Fruit fly (Drosophila melanogaster) whole organism, adult: ENCODE results near the gene Fum4.

Experiments used
- CG11617 ChIP-seq: fragments of 200-800 bp; sonication (Bioruptor generic); optimal IDR thresholded peaks from 2 replicates; lab custom pipeline; 2017; ENCODE audit warnings: mild to moderate bottlenecking, missing biosample characterization, missing genetic modification reagents, missing genetic modification characterization
- CG12768 ChIP-seq: fragments of 200-800 bp; sonication (Bioruptor generic); optimal IDR thresholded peaks from 2 replicates; lab custom pipeline; 2017; ENCODE audit warnings: missing biosample characterization, missing genetic modification characterization, mild to moderate bottlenecking, moderate library complexity, missing genetic modification reagents
- CG14711 ChIP-seq: fragments of 200-800 bp; sonication (Bioruptor generic); optimal IDR thresholded peaks from 2 replicates; lab custom pipeline; 2018; ENCODE audit warnings: missing biosample characterization, mild to moderate bottlenecking, missing genetic modification characterization, moderate library complexity
- CG1620 ChIP-seq: fragments of 200-800 bp; sonication (Bioruptor generic); optimal IDR thresholded peaks from 2 replicates; lab custom pipeline; 2016; ENCODE audit warnings: missing biosample characterization, missing genetic modification characterization
- CG33017 ChIP-seq: fragments of 200-800 bp; sonication (Bioruptor generic); optimal IDR thresholded peaks from 2 replicates; lab custom pipeline; 2018; ENCODE audit warnings: missing biosample characterization, mild to moderate bottlenecking, missing genetic modification characterization, moderate library complexity
- CG5204 ChIP-seq: fragments of 200-800 bp; sonication (Bioruptor generic); optimal IDR thresholded peaks from 2 replicates; lab custom pipeline; 2016; ENCODE audit warnings: missing biosample characterization, missing genetic modification characterization
- CG7045 ChIP-seq: fragments of 200-800 bp; sonication (Bioruptor generic); optimal IDR thresholded peaks from 2 replicates; lab custom pipeline; 2017; ENCODE audit warnings: missing biosample characterization, mild to moderate bottlenecking, missing genetic modification characterization
- CG7101 ChIP-seq: fragments of 200-800 bp; sonication (Bioruptor generic); optimal IDR thresholded peaks from 2 replicates; lab custom pipeline; 2018; ENCODE audit warnings: missing biosample characterization, mild to moderate bottlenecking, missing genetic modification characterization, moderate library complexity
- Clk ChIP-seq: fragments of 200-800 bp; sonication (Bioruptor generic); optimal IDR thresholded peaks from 2 replicates; lab custom pipeline; 2017; ENCODE audit warnings: missing biosample characterization, missing genetic modification characterization
- Crg-1 ChIP-seq: fragments of 200-800 bp; sonication (Bioruptor generic); optimal IDR thresholded peaks from 2 replicates; lab custom pipeline; 2016; ENCODE audit warnings: missing biosample characterization, missing genetic modification characterization
- Hr96 ChIP-seq: fragments of 200-800 bp; sonication (Bioruptor generic); optimal IDR thresholded peaks from 2 replicates; lab custom pipeline; 2016; ENCODE audit warnings: missing biosample characterization, missing genetic modification characterization
- Mnt ChIP-seq: fragments of 200-800 bp; sonication (Bioruptor generic); optimal IDR thresholded peaks from 2 replicates; lab custom pipeline; 2016; ENCODE audit warnings: missing biosample characterization, mild to moderate bottlenecking, missing genetic modification characterization
- bab1 ChIP-seq: fragments of 200-800 bp; sonication (Bioruptor generic); optimal IDR thresholded peaks from 3 replicates; lab custom pipeline; 2019; ENCODE audit warnings: missing biosample characterization, mild to moderate bottlenecking, missing genetic modification characterization, moderate library complexity
- cic ChIP-seq: fragments of 200-800 bp; sonication (Bioruptor generic); optimal IDR thresholded peaks from 2 replicates; lab custom pipeline; 2017; ENCODE audit warnings: missing biosample characterization, mild to moderate bottlenecking, missing genetic modification characterization, moderate library complexity
- cnc ChIP-seq, 2 experiments: fragments of >200 bp; optimal IDR thresholded peaks; 2 replicates each; lab custom pipeline; 2017
- kay ChIP-seq: fragments of 200-800 bp; sonication (Bioruptor generic); peaks from one replicate; lab custom pipeline; 2016; ENCODE audit warnings: missing biosample characterization, missing genetic modification characterization, borderline replicate concordance
- ovo ChIP-seq: fragments of 200-800 bp; sonication (Bioruptor generic); optimal IDR thresholded peaks from 2 replicates; lab custom pipeline; 2016; ENCODE audit warnings: missing biosample characterization, missing genetic modification characterization
- pad ChIP-seq: fragments of 200-800 bp; sonication (Bioruptor generic); optimal IDR thresholded peaks from 3 replicates; lab custom pipeline; 2017; ENCODE audit warnings: missing biosample characterization, missing genetic modification characterization, mild to moderate bottlenecking, moderate library complexity, missing genetic modification reagents
- tj ChIP-seq: fragments of 200-800 bp; sonication (Bioruptor generic); optimal IDR thresholded peaks from 3 replicates; lab custom pipeline; 2017; ENCODE audit warnings: missing biosample characterization, mild to moderate bottlenecking, missing genetic modification characterization, moderate library complexity
- toe ChIP-seq: fragments of 200-800 bp; sonication (Bioruptor generic); optimal IDR thresholded peaks from 2 replicates; lab custom pipeline; 2016; ENCODE audit warnings: missing biosample characterization, missing genetic modification characterization

The Fum4 gene

DNA sequence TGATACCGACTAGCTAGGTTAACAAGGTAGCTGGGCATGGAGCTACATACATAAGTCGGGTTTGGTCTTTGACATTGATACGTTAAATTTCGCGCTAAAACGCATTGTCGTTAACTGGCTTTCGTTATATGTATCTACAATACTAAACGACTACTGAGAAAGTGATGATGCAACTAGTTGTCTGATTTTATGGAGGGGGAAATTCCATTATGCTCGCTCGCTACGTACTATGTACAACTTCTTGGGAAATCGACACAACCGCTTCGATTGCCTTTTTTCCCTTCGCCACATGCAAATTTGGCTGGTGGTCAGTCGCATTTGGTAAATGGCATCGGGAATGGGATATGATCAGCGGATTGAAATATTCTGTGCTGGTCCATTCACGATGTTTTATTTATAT is 28.7 kb upstream of the Fum4 start:
- TF ChIP-seq tj (peak; percentile 77), cic (no peak)

DNA sequence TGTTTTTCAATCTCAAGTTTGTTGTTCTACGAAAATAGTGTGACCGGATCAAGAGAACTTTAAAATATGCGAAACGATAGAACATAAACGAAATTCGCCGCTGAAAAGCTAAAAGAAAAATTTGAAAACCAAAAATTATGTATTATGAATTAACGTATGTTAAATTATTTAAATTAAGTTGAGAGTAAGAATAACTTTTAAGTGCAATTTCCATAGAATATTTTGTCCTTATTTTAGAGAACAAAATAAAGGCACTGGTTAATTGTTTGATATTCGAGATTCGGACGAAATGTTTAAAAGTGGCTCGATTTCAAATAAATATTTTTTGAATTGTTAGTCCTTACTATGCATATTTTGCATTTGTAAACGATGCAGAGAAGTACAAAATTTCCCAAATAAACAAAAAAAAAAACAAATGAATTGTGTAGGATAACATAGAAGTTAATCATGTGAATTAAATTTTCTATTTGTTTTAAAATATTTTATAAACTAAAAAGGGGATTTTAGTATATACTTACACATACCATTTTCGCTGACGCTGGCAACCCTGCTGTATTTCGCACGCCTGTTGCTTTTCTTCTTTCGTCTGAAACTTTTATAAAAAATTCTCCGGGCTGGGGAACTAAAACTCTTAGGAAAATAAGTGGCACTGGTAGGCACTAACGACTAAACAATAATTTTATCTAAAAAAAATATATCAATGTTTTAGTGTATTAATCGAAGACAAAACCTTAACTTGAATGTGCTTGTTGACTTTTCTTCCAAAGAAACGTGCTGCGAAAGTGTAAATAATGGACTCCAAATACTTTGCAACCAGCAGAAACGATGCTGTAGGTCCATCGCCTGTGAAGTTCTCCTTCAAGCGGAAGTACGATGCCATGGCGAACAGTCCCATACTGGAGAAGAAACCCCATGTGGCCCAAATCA is 19.6 kb upstream of the Fum4 start, which contains the start of the genes CG5727 and ath:
Gene CG5727 (minus strand): TSS at position 51 of the 927 bp plus-strand sequence.
Gene ath (plus strand): TSS at position 513 of the 927 bp plus-strand sequence.
- peak; percentile 17 for TF ChIP-seq CG7045 (GFP tag; lab: Kevin White, UChicago)
- no peak for TF ChIP-seq Clk (GFP tag; lab: Kevin White, UChicago)
- no peak for TF ChIP-seq CG12768 (GFP tag; lab: Kevin White, UChicago)
- no peak for TF ChIP-seq CG33017 (tag; lab: Kevin White, UChicago)
- no peak for TF ChIP-seq Hr96
- TF ChIP-seq CG5204 = no peak
- TF ChIP-seq tj = no peak
- TF ChIP-seq Crg-1 (GFP tag; lab: Kevin White, UChicago) = peak; percentile 11
- peak; percentile 11 for TF ChIP-seq CG1620
- peak; percentile 67 for TF ChIP-seq kay (GFP tag; lab: Kevin White, UChicago)
- TF ChIP-seq pad = no peak
- TF ChIP-seq CG7101 = no peak
- no peak for TF ChIP-seq cic
- no peak for TF ChIP-seq bab1
- TF ChIP-seq CG14711 = peak; percentile 85
- TF ChIP-seq ovo (GFP tag; lab: Kevin White, UChicago) = no peak
- peak; percentile 21 for TF ChIP-seq CG11617
- TF ChIP-seq cnc (optimal IDR thresholded peaks at IDR 0.05; lab: Kevin White, UChicago) = no peak
- no peak for TF ChIP-seq toe (GFP tag; lab: Kevin White, UChicago)
- peak; percentile 15 for TF ChIP-seq Mnt (GFP tag; lab: Kevin White, UChicago)

DNA sequence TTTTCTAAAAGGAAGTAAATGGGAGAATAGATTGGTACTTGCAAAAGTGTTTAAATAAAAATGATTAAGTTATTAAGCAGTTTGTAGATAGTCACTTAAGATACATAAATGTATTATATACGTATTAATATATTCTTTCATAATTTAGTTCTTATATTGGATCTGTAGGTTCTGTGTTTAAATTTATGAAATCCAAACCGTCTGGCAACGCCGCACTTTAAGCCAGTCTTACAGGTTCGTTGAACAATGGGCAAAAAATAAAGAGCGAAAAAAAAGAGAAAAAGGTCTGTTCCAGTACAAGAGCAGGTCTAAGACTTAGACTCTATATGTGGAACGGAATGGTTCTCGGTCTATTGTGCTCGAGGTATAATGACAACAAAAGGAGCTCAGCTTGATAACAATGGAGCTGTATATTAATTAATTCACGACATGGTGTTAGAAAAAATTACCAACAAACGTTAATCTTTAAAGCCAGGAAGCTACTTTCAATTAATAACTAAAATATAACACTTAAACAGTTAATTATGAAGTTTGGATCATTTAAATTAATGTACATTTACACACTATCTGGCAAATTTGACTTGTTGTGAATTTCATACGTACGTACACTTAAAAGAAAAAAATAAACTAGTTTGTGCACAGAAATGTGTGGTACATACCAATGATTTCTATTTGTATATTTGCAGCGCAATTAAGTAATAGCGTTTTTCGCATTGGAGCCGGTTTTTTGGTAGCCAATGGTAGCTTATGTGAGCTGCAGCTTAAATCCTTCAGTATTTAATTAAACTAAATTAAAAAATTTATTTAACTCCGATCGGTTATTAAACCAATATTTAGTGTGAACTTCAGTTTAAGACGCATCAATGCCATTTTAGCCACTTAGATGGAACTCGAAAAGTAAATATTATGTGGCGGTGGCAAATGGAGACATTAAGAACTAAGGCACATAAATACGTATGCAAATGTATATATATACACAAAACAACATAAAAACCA is 17.8 kb upstream of the Fum4 start, which contains the start of gene CG5731:
Gene CG5731 (minus strand): TSS at position 946 of the 996 bp plus-strand sequence.
- TF ChIP-seq kay (GFP tag; lab: Kevin White, UChicago) = peak; percentile 76
- no peak for TF ChIP-seq Hr96
- no peak for TF ChIP-seq CG7101
- TF ChIP-seq Mnt (GFP tag; lab: Kevin White, UChicago) = no peak

DNA sequence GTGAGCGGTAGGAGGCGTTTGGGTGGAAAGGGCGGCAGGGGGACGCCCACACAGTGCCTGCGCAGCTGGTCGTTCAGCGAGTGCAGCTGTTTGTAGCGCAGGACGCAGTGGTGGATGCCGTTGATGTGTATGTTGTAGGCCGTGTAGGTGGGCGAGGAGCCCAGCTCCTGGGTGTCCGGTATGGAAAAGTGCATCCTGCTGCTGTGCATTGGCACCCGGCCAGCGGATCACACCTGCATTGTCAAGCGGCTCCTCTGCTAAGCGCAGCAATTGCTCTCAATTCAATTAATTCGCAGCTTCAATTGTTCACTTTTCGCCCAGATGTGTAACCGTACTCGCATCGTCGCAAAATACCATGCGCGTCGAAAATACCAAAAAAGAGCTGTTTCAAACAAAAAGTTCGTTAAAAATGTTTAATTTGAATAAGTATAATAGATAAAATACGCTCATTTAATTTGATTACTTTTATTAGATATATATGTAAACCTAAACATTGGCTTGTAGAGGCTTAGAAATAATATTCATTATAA is 15.4 kb upstream of the Fum4 start, which contains the start of gene Snx17:
Gene Snx17 (minus strand): TSS at position 329 of the 530 bp plus-strand sequence.
- TF ChIP-seq ovo (GFP tag; lab: Kevin White, UChicago) (no peak), CG12768 (GFP tag; lab: Kevin White, UChicago) (no peak), kay (GFP tag; lab: Kevin White, UChicago) (no peak), CG7101 (no peak), CG33017 (tag; lab: Kevin White, UChicago) (no peak), tj (no peak), bab1 (no peak)

DNA sequence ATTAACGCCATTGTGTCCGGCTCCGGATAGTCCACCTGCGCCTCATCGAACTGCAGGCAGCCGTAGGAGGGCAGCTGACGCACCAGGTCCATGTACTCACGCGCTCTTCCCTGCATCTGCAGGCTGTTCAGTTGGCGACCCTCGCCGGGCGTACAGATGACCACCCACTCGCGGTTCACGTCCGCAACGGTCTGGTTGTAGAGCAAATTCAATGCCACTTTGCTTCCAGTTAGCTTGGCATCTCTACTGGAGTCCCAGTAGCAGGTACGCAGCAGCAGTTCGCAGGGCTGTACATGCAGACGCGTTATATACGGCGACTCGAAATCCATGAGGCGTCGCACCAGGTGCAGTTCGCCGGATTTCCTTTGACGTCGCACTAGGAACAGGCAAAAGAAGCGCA is 14.6 kb upstream of the Fum4 start:
- TF ChIP-seq cic (no peak), toe (GFP tag; lab: Kevin White, UChicago) (no peak), ovo (GFP tag; lab: Kevin White, UChicago) (no peak), CG11617 (no peak)

DNA sequence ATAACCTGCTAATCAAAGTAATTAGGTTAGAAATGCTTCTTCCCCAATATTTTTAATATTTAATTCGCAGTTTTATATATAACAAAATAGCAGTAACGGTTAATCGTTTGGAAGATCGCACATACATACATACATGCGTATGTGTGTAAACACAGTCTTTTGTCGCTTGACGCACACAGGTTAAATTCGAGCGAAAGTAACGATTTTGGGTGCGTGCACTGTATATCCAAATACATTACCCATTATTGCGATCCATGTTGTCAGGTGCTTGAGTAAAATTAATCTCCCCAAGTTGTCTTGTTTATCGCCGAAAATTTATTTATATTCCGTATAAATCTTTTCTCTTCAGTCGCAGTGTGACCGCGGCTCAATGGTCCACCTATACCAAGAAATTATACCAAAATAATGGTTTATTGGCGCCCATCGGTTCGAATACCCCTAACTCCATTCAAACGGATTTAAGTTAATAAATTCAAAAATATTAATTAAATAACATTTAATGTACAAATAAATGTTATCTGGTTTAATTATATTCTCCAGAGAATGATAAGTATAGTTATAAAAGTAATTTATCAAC is 12.7 kb upstream of the Fum4 start, which contains the start of gene CG34159:
Gene CG34159 (minus strand): TSS at position 385 of the 577 bp plus-strand sequence.
- TF ChIP-seq tj (no peak), pad (no peak), Clk (GFP tag; lab: Kevin White, UChicago) (no peak), bab1 (peak; percentile 42), ovo (GFP tag; lab: Kevin White, UChicago) (peak; percentile 73), CG12768 (GFP tag; lab: Kevin White, UChicago) (no peak), CG7045 (GFP tag; lab: Kevin White, UChicago) (no peak)
